Worm (Caenorhabditis elegans) whole organism, early embryonic: Measurements from ENCODE around the gene fbxc-22.

Experiments used
- ceh-13 ChIP-seq: fragments of 200-800 bp; sonication (Bioruptor generic); optimal IDR thresholded peaks from 2 replicates; lab custom pipeline; 2018; ENCODE audit warnings: mild to moderate bottlenecking, missing genetic modification characterization, missing compliant biosample characterization
- ceh-36 ChIP-seq: sonication (generic microtip); optimal IDR thresholded peaks from 2 replicates; lab custom pipeline; 2016; ENCODE audit warnings: missing genetic modification characterization, inconsistent platforms, missing compliant biosample characterization
- ets-7 ChIP-seq: sonication (generic microtip); optimal IDR thresholded peaks from 2 replicates; lab custom pipeline; 2016; ENCODE audit warnings: missing genotype, missing genetic modification characterization, missing compliant biosample characterization
- sea-1 ChIP-seq: fragments of 200-800 bp; sonication (Bioruptor generic); conservative IDR thresholded peaks from 2 replicates; pipeline ENCODE4 v1.3.6; 2022; ENCODE audit warnings: missing genetic modification characterization, missing compliant biosample characterization

- TF ChIP-seq ets-7 (tag; lab: Kevin White, UChicago) (no peak), sea-1 (GFP tag; lab: Robert Waterston, UW) (no peak), ceh-36 (tag; lab: Kevin White, UChicago) (no peak), ceh-13 (GFP tag; lab: Kevin White, UChicago) (no peak)
Observed at ce11 chrII:1688813-1689212, 2.1 kb downstream of the fbxc-22 start, which contains the start of the genes fbxb-18 and fbxb-19.
